Fruit fly (Drosophila melanogaster): ENCODE data around the gene CG6321.

CG6321 gene

DNA sequence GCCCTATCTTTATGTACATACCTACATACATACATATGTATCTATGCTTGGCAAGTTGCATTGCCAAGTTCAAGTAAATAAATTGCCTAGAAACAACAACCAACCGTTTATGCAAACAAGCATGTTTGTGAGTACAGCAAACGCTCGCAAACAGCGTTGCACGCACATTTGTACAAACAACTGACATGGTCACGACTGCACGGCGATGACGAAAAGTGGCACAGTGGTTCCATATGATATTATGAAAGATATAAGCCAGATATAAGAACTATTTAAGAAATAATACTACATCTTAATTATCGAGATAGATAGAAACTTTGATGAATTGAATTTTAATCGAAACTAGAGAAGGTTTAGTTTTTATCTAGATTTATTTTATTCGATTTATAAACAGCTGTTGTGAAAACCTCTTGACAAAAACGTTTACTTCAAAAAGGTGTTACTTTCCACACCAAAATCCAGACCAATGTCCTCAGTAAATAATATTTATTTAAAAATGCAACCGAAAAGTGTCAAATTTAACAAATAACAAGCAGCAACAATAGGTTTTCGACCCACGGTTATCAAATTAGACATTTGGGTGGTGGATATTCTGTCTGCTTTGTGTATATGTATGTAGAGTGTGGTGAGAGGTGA lies 28.9 kb upstream of the CG6321 start (continued):
- TF ChIP-seq Tbp (GFP tag; optimal IDR thresholded peaks at IDR 0.05) (no peak), CG3281 (GFP tag; optimal IDR thresholded peaks at IDR 0.05) (peak; percentile 79), CG31224 (GFP tag; IDR thresholded peaks at IDR 0.05) (0 out of 2 replicates have a peak, but pooled peaks have one; percentile 32), CG8944 (GFP tag; optimal IDR thresholded peaks at IDR 0.05) (peak; percentile 72), CG1602 (GFP tag; optimal IDR thresholded peaks at IDR 0.05) (peak; percentile 87), CG4360 (GFP tag; IDR thresholded peaks at IDR 0.05) (peak; percentile 86), gsb-n (tag; optimal IDR thresholded peaks at IDR 0.05) (peak; percentile 85), CG6175 (GFP tag; IDR thresholded peaks at IDR 0.05) (no peak), ash1 (GFP tag; optimal IDR thresholded peaks at IDR 0.05) (peak; percentile 61), CG11695 (GFP tag; IDR thresholded peaks at IDR 0.05) (peak; percentile 86), Atf-2 (GFP tag; optimal IDR thresholded peaks at IDR 0.05) (peak; percentile 88), lilli (GFP tag; optimal IDR thresholded peaks at IDR 0.05) (peak; percentile 89), CG3407 (GFP tag; optimal IDR thresholded peaks at IDR 0.05) (peak; percentile 81), jumu (GFP tag; optimal IDR thresholded peaks at IDR 0.05) (peak; percentile 68), CG1832 (GFP tag; optimal IDR thresholded peaks at IDR 0.05) (no peak), ken (GFP tag; IDR thresholded peaks at IDR 0.05) (no peak), lov (optimal IDR thresholded peaks at IDR 0.05) (no peak), lov (GFP tag; IDR thresholded peaks at IDR 0.05) (peak; percentile 82), chif (GFP tag; optimal IDR thresholded peaks at IDR 0.05) (peak; percentile 83), Stat92E (GFP tag; optimal IDR thresholded peaks at IDR 0.05) (peak in 1 of 3 experiments; percentile 87), Doc3 (GFP tag; IDR thresholded peaks at IDR 0.05; ENCODE audit: partially characterized antibody) (no peak), fu2 (GFP tag; optimal IDR thresholded peaks at IDR 0.05) (peak; percentile 51), vvl (GFP tag; IDR thresholded peaks at IDR 0.05) (peak; percentile 79), CG7839 (tag; optimal IDR thresholded peaks at IDR 0.05) (peak; percentile 97), zfh2 (GFP tag; optimal IDR thresholded peaks at IDR 0.05) (peak; percentile 46), scrt (GFP tag; optimal IDR thresholded peaks at IDR 0.05) (peak; percentile 31), pum (GFP tag; optimal IDR thresholded peaks at IDR 0.05) (peak; percentile 75), Side (GFP tag; optimal IDR thresholded peaks at IDR 0.05) (peak; percentile 77), BtbVII (GFP tag; optimal IDR thresholded peaks at IDR 0.05) (peak; percentile 78), CG1529 (GFP tag; optimal IDR thresholded peaks at IDR 0.05) (peak; percentile 94), dysf (GFP tag; IDR thresholded peaks at IDR 0.05) (peak; percentile 87; the same call in 1 of the 3 replicates), Hr78 (GFP tag; optimal IDR thresholded peaks at IDR 0.05) (peak in 1 of 2 experiments; percentile 87), CG10366 (GFP tag; IDR thresholded peaks at IDR 0.05) (peak; percentile 68; the same call in 1 of the 2 replicates), CG10565 (GFP tag; optimal IDR thresholded peaks at IDR 0.05) (peak; percentile 29), HLH54F (GFP tag; optimal IDR thresholded peaks at IDR 0.05) (peak; percentile 57), Atf3 (GFP tag; optimal IDR thresholded peaks at IDR 0.05) (peak; percentile 73), Poxn (GFP tag; IDR thresholded peaks at IDR 0.05) (no peak), esg (GFP tag; conservative IDR thresholded peaks at IDR 0.05) (peak; percentile 80), B-H2 (GFP tag; optimal IDR thresholded peaks at IDR 0.05) (no peak), CG8388 (GFP tag; optimal IDR thresholded peaks at IDR 0.05) (peak; percentile 90), H15 (GFP tag; IDR thresholded peaks at IDR 0.05) (peak; percentile 49), CG10267 (tag; optimal IDR thresholded peaks at IDR 0.05) (peak; percentile 88), CG17385 (GFP tag; optimal IDR thresholded peaks at IDR 0.05) (peak; percentile 91), CG32767 (GFP tag; IDR thresholded peaks at IDR 0.05) (peak; percentile 74), CG17802 (tag; optimal IDR thresholded peaks at IDR 0.05) (peak; percentile 3), CG9817 (tag; optimal IDR thresholded peaks at IDR 0.05) (peak; percentile 45), pb (GFP tag; optimal IDR thresholded peaks at IDR 0.05) (peak; percentile 34), CG2129 (GFP tag; IDR thresholded peaks at IDR 0.05; ENCODE audit: partially characterized antibody) (no peak), gce (GFP tag; IDR thresholded peaks at IDR 0.05) (peak; percentile 59), CHES-1-like (GFP tag; optimal IDR thresholded peaks at IDR 0.05) (peak; percentile 75)

Measured in whole organism, embryonic.